Fruit fly (Drosophila melanogaster) whole organism, adult: ENCODE measurements around the gene CG5885.

Source experiments
- CG11617 ChIP-seq: fragments of 200-800 bp; sonication (Bioruptor generic); optimal IDR thresholded peaks from 2 replicates; lab custom pipeline; 2017; ENCODE audit warnings: mild to moderate bottlenecking, missing biosample characterization, missing genetic modification reagents, missing genetic modification characterization
- CG12768 ChIP-seq: fragments of 200-800 bp; sonication (Bioruptor generic); optimal IDR thresholded peaks from 2 replicates; lab custom pipeline; 2017; ENCODE audit warnings: missing biosample characterization, missing genetic modification characterization, mild to moderate bottlenecking, moderate library complexity, missing genetic modification reagents
- CG14711 ChIP-seq: fragments of 200-800 bp; sonication (Bioruptor generic); optimal IDR thresholded peaks from 2 replicates; lab custom pipeline; 2018; ENCODE audit warnings: missing biosample characterization, mild to moderate bottlenecking, missing genetic modification characterization, moderate library complexity
- CG1620 ChIP-seq: fragments of 200-800 bp; sonication (Bioruptor generic); optimal IDR thresholded peaks from 2 replicates; lab custom pipeline; 2016; ENCODE audit warnings: missing biosample characterization, missing genetic modification characterization
- CG7045 ChIP-seq: fragments of 200-800 bp; sonication (Bioruptor generic); optimal IDR thresholded peaks from 2 replicates; lab custom pipeline; 2017; ENCODE audit warnings: missing biosample characterization, mild to moderate bottlenecking, missing genetic modification characterization
- Clk ChIP-seq: fragments of 200-800 bp; sonication (Bioruptor generic); optimal IDR thresholded peaks from 2 replicates; lab custom pipeline; 2017; ENCODE audit warnings: missing biosample characterization, missing genetic modification characterization
- Hr96 ChIP-seq: fragments of 200-800 bp; sonication (Bioruptor generic); optimal IDR thresholded peaks from 2 replicates; lab custom pipeline; 2016; ENCODE audit warnings: missing biosample characterization, missing genetic modification characterization
- cic ChIP-seq: fragments of 200-800 bp; sonication (Bioruptor generic); optimal IDR thresholded peaks from 2 replicates; lab custom pipeline; 2017; ENCODE audit warnings: missing biosample characterization, mild to moderate bottlenecking, missing genetic modification characterization, moderate library complexity
- kay ChIP-seq: fragments of 200-800 bp; sonication (Bioruptor generic); peaks from one replicate; lab custom pipeline; 2016; ENCODE audit warnings: missing biosample characterization, missing genetic modification characterization, borderline replicate concordance
- ovo ChIP-seq: fragments of 200-800 bp; sonication (Bioruptor generic); optimal IDR thresholded peaks from 2 replicates; lab custom pipeline; 2016; ENCODE audit warnings: missing biosample characterization, missing genetic modification characterization
- pad ChIP-seq: fragments of 200-800 bp; sonication (Bioruptor generic); optimal IDR thresholded peaks from 3 replicates; lab custom pipeline; 2017; ENCODE audit warnings: missing biosample characterization, missing genetic modification characterization, mild to moderate bottlenecking, moderate library complexity, missing genetic modification reagents
- tj ChIP-seq: fragments of 200-800 bp; sonication (Bioruptor generic); optimal IDR thresholded peaks from 3 replicates; lab custom pipeline; 2017; ENCODE audit warnings: missing biosample characterization, mild to moderate bottlenecking, missing genetic modification characterization, moderate library complexity

dm6 chr2L:9908468-9908967, 9.6 kb downstream of the CG5885 start, which contains the start of gene CG13124:
- TF ChIP-seq tj (GFP tag; lab: Kevin White, UChicago): peak; percentile 14
- no peak for TF ChIP-seq CG12768 (GFP tag; lab: Kevin White, UChicago)
- TF ChIP-seq Clk: no peak
- no peak for TF ChIP-seq ovo (GFP tag; lab: Kevin White, UChicago)
- peak; percentile 91 for TF ChIP-seq CG14711 (tag; lab: Kevin White, UChicago)
- TF ChIP-seq pad: no peak
- TF ChIP-seq CG7045 (GFP tag; lab: Kevin White, UChicago): no peak
- peak; percentile 6 for TF ChIP-seq Hr96 (GFP tag; lab: Kevin White, UChicago)
- peak; percentile 33 for TF ChIP-seq cic (GFP tag; lab: Kevin White, UChicago)
- TF ChIP-seq CG11617 (GFP tag; lab: Kevin White, UChicago): no peak
- TF ChIP-seq kay (GFP tag; lab: Kevin White, UChicago): no peak
- no peak for TF ChIP-seq CG1620 (GFP tag; lab: Kevin White, UChicago)
